Fruit fly (Drosophila melanogaster) whole organism, wandering third instar larva: Measurements from ENCODE around the gene CG13481.
A peak's percentile ranks its signal among the peaks of the same experiment; 100 is the strongest.

Source experiments
- CrebA ChIP-seq: fragments of 200-800 bp; sonication (Bioruptor generic); optimal IDR thresholded peaks from 2 replicates; lab custom pipeline; 2016; ENCODE audit warnings: missing biosample characterization, mild to moderate bottlenecking, missing genetic modification characterization, borderline replicate concordance
- GATAd ChIP-seq: sonication (Bioruptor generic); optimal IDR thresholded peaks from 2 replicates; lab custom pipeline; 2016; ENCODE audit warnings: missing biosample characterization, missing genetic modification characterization
- Mio ChIP-seq: sonication (Bioruptor generic); optimal IDR thresholded peaks from 2 replicates; lab custom pipeline; 2016; ENCODE audit warnings: missing biosample characterization, missing genetic modification characterization
- lola ChIP-seq: fragments of >200 bp; optimal IDR thresholded peaks from 2 replicates; lab custom pipeline; 2017; ENCODE audit warnings: missing biosample characterization, missing genetic modification characterization
- rgr ChIP-seq: fragments of 200-800 bp; sonication (Bioruptor generic); optimal IDR thresholded peaks from 3 replicates; lab custom pipeline; 2016; ENCODE audit warnings: missing biosample characterization, mild to moderate bottlenecking, missing genetic modification characterization

- TF ChIP-seq Mio (GFP tag; lab: Kevin White, UChicago) (no peak), lola (GFP tag; lab: Kevin White, UChicago) (no peak), CrebA (no peak), rgr (peak; percentile 55), GATAd (GFP tag; lab: Kevin White, UChicago) (no peak)
These were observed 3.4 kb downstream of the CG13481 start for dm6 chr3L:14366124-14366523.
